Fruit fly (Drosophila melanogaster): Measurements from ENCODE around the gene CG33928.

Gene CG33928

dm6 chr2L:17429788-17430587 lies 6.4 kb downstream of the CG33928 start (continued):
- TF ChIP-seq aop (GFP tag; IDR thresholded peaks at IDR 0.05) (0 out of 2 replicates have a peak, but pooled peaks have one; percentile 67), ci (GFP tag; IDR thresholded peaks at IDR 0.05) (peak; percentile 83; the same call in 2 of the 3 replicates), chn (GFP tag; optimal IDR thresholded peaks at IDR 0.05) (peak; percentile 27), CG6272 (GFP tag; IDR thresholded peaks at IDR 0.05) (peak; percentile 90), Adf1 (GFP tag; IDR thresholded peaks at IDR 0.05) (peak; percentile 47), CG17385 (GFP tag; optimal IDR thresholded peaks at IDR 0.05) (peak; percentile 94), CG4360 (GFP tag; IDR thresholded peaks at IDR 0.05) (peak; percentile 75), sr (GFP tag; IDR thresholded peaks at IDR 0.05) (no peak; the same call in 2 of the 3 replicates), Fer2 (tag; optimal IDR thresholded peaks at IDR 0.05) (peak; percentile 88), H2.0 (GFP tag; IDR thresholded peaks at IDR 0.05) (peak; percentile 77), Hmx (GFP tag; optimal IDR thresholded peaks at IDR 0.05) (peak; percentile 48), Bteb2 (GFP tag; optimal IDR thresholded peaks at IDR 0.05) (peak; percentile 69), sisA (GFP tag; IDR thresholded peaks at IDR 0.05) (peak; percentile 94), hth (optimal IDR thresholded peaks at IDR 0.05) (no peak), Doc3 (GFP tag; IDR thresholded peaks at IDR 0.05; ENCODE audit: partially characterized antibody) (no peak), CG8281 (tag; optimal IDR thresholded peaks at IDR 0.05) (peak; percentile 90), inv (GFP tag; IDR thresholded peaks at IDR 0.05; ENCODE audit: partially characterized antibody) (no peak), usp (GFP tag; optimal IDR thresholded peaks at IDR 0.05) (no peak), Hr3 (GFP tag; optimal IDR thresholded peaks at IDR 0.05) (peak; percentile 96), CG17912 (GFP tag; optimal IDR thresholded peaks at IDR 0.05) (no peak), caup (GFP tag; optimal IDR thresholded peaks at IDR 0.05; ENCODE audit: severe bottlenecking) (peak; percentile 80), Drgx (GFP tag; IDR thresholded peaks at IDR 0.05) (peak; percentile 81), CG11456 (GFP tag; IDR thresholded peaks at IDR 0.05) (no peak), ara (GFP tag; IDR thresholded peaks at IDR 0.05) (peak; percentile 84; the same call in 1 of the 2 replicates), CG12071 (GFP tag; optimal IDR thresholded peaks at IDR 0.05) (peak; percentile 85), CG8290 (GFP tag; optimal IDR thresholded peaks at IDR 0.05) (peak; percentile 71), CG8290 (tag; optimal IDR thresholded peaks at IDR 0.05) (peak; percentile 19 to 35), CG33213 (GFP tag; optimal IDR thresholded peaks at IDR 0.05) (no peak), sima (GFP tag; optimal IDR thresholded peaks at IDR 0.05) (no peak), CG1233 (GFP tag; optimal IDR thresholded peaks at IDR 0.05) (peak; percentile 96), vfl (GFP tag; optimal IDR thresholded peaks at IDR 0.05) (peak; percentile 22), Gsc (GFP tag; IDR thresholded peaks at IDR 0.05) (peak; percentile 88), CG2116 (GFP tag; optimal IDR thresholded peaks at IDR 0.05) (peak; percentile 46), CG3065 (GFP tag; optimal IDR thresholded peaks at IDR 0.05) (peak; percentile 8), ranshi (GFP tag; IDR thresholded peaks at IDR 0.05) (peak; percentile 92), NfI (GFP tag; optimal IDR thresholded peaks at IDR 0.05) (peak; percentile 94), CG17361 (GFP tag; IDR thresholded peaks at IDR 0.05) (peak; percentile 100), CG10462 (GFP tag; optimal IDR thresholded peaks at IDR 0.05) (peak; percentile 29), slbo (GFP tag; IDR thresholded peaks at IDR 0.05) (peak; percentile 87), fd96Cb (tag; optimal IDR thresholded peaks at IDR 0.05) (peak; percentile 99), Sox102F (GFP tag; optimal IDR thresholded peaks at IDR 0.05) (peak; percentile 99), ems (GFP tag; optimal IDR thresholded peaks at IDR 0.05) (peak; percentile 50), lov (optimal IDR thresholded peaks at IDR 0.05) (no peak), lov (GFP tag; IDR thresholded peaks at IDR 0.05) (no peak), Oaz (GFP tag; IDR thresholded peaks at IDR 0.05) (peak; percentile 87), Aef1 (GFP tag; IDR thresholded peaks at IDR 0.05) (peak; percentile 94), Atf6 (GFP tag; IDR thresholded peaks at IDR 0.05) (peak; percentile 93), Lpt (GFP tag; optimal IDR thresholded peaks at IDR 0.05) (no peak), sna (GFP tag; IDR thresholded peaks at IDR 0.05; ENCODE audit: partially characterized antibody) (no peak), Optix (GFP tag; IDR thresholded peaks at IDR 0.05) (no peak), Dbx (GFP tag; IDR thresholded peaks at IDR 0.05) (peak; percentile 60; the same call in 2 of the 3 replicates), CTCF (GFP tag; optimal IDR thresholded peaks at IDR 0.05) (peak; percentile 72)
